Worm (Caenorhabditis elegans): ENCODE data around the gene snx-13.

ce11 chrIV:17116345-17116744 is 29.1 kb upstream of the snx-13 start, which contains the start of gene cyn-13:
- TF ChIP-seq fkh-2 (tag; optimal IDR thresholded peaks at IDR 0.05): no peak
- TF ChIP-seq lin-39 (tag; optimal IDR thresholded peaks at IDR 0.05): no peak
- TF ChIP-seq R02D3.7 (tag; optimal IDR thresholded peaks at IDR 0.05): no peak
- TF ChIP-seq nhr-76 (tag; optimal IDR thresholded peaks at IDR 0.05): no peak
- no peak for TF ChIP-seq nhr-28 (tag; optimal IDR thresholded peaks at IDR 0.05)
- TF ChIP-seq unc-62 (GFP tag; optimal IDR thresholded peaks at IDR 0.05): no peak
